Worm (Caenorhabditis elegans): Measurements from ENCODE around the gene Y62H9A.13.

Y62H9A.13 gene

ce11 chrX:11937343-11937935 lies 20.6 kb downstream of the Y62H9A.13 start (continued):
- TF ChIP-seq pros-1 (tag; optimal IDR thresholded peaks at IDR 0.05), result peak; percentile 97
- peak; percentile 73 for TF ChIP-seq hlh-30 (tag; optimal IDR thresholded peaks at IDR 0.05; ENCODE audit: insufficient read depth)
- peak; percentile 86 for TF ChIP-seq ceh-34 (tag; optimal IDR thresholded peaks at IDR 0.05)
- peak; percentile 73 for TF ChIP-seq madf-2 (tag; optimal IDR thresholded peaks at IDR 0.05)
- TF ChIP-seq pax-1 (tag; optimal IDR thresholded peaks at IDR 0.05), result peak; percentile 92
- no peak for TF ChIP-seq ceh-45 (GFP tag; IDR thresholded peaks at IDR 0.05)
- peak; percentile 57 for TF ChIP-seq fkh-6 (tag; optimal IDR thresholded peaks at IDR 0.05)
- TF ChIP-seq unc-42 (tag; optimal IDR thresholded peaks at IDR 0.05), result peak; percentile 90
- TF ChIP-seq hlh-6 (tag; optimal IDR thresholded peaks at IDR 0.05), result peak; percentile 56
- TF ChIP-seq ceh-19 (GFP tag; optimal IDR thresholded peaks at IDR 0.05), result peak; percentile 53
- TF ChIP-seq ceh-18 (tag; optimal IDR thresholded peaks at IDR 0.05), result peak; percentile 96
- TF ChIP-seq dmd-4 (tag; optimal IDR thresholded peaks at IDR 0.05; ENCODE audit: borderline replicate concordance), result peak; percentile 31
- TF ChIP-seq lim-6 (tag; optimal IDR thresholded peaks at IDR 0.05), result peak; percentile 58
- TF ChIP-seq che-1 (tag; optimal IDR thresholded peaks at IDR 0.05), result peak; percentile 41
- no peak for TF ChIP-seq lin-11 (tag; optimal IDR thresholded peaks at IDR 0.05)
- peak; percentile 89 for TF ChIP-seq tbx-2 (tag; optimal IDR thresholded peaks at IDR 0.05)
- peak; percentile 66 for TF ChIP-seq gmeb-2 (tag; optimal IDR thresholded peaks at IDR 0.05)
- TF ChIP-seq unc-55 (GFP tag; optimal IDR thresholded peaks at IDR 0.05), result no peak
- peak; percentile 87 for TF ChIP-seq syd-9 (tag; optimal IDR thresholded peaks at IDR 0.05)
- peak; percentile 1 for TF ChIP-seq T23F11.4 (GFP tag; optimal IDR thresholded peaks at IDR 0.05)
- TF ChIP-seq ref-2 (tag; optimal IDR thresholded peaks at IDR 0.05), result peak; percentile 81
- TF ChIP-seq ceh-48 (tag; optimal IDR thresholded peaks at IDR 0.05), result peak; percentile 79
- TF ChIP-seq F13H6.1 (tag; optimal IDR thresholded peaks at IDR 0.05), result peak; percentile 70
- TF ChIP-seq nhr-232 (tag; optimal IDR thresholded peaks at IDR 0.05), result no peak
- TF ChIP-seq K09A11.1 (tag; optimal IDR thresholded peaks at IDR 0.05; ENCODE audit: insufficient read depth), result peak; percentile 87
- TF ChIP-seq K02D7.2 (tag; optimal IDR thresholded peaks at IDR 0.05), result no peak
- no peak for TF ChIP-seq ceh-9 (tag; optimal IDR thresholded peaks at IDR 0.05)
- no peak for TF ChIP-seq hlh-13 (GFP tag; optimal IDR thresholded peaks at IDR 0.05)
- no peak for TF ChIP-seq odd-2 (tag; optimal IDR thresholded peaks at IDR 0.05)

- TF ChIP-seq ets-4 (tag; optimal IDR thresholded peaks at IDR 0.05) (no peak), hlh-13 (GFP tag; optimal IDR thresholded peaks at IDR 0.05) (no peak), pha-4 (tag; optimal IDR thresholded peaks at IDR 0.05) (no peak), dve-1 (tag; optimal IDR thresholded peaks at IDR 0.05) (no peak), ceh-2 (tag; optimal IDR thresholded peaks at IDR 0.05) (no peak), ceh-24 (tag; optimal IDR thresholded peaks at IDR 0.05) (no peak), K02D7.2 (tag; optimal IDR thresholded peaks at IDR 0.05) (no peak), unc-55 (GFP tag; optimal IDR thresholded peaks at IDR 0.05) (no peak), che-1 (tag; optimal IDR thresholded peaks at IDR 0.05) (no peak), unc-3 (GFP tag; conservative IDR thresholded peaks at IDR 0.05) (no peak), unc-3 (tag; optimal IDR thresholded peaks at IDR 0.05) (no peak)
These were observed 22.0 kb downstream of the Y62H9A.13 start, which contains the start of gene F55G7.5 for ce11 chrX:11938826-11939225. TSS of gene F55G7.5 (minus strand) at chrX:11938926.

DNA sequence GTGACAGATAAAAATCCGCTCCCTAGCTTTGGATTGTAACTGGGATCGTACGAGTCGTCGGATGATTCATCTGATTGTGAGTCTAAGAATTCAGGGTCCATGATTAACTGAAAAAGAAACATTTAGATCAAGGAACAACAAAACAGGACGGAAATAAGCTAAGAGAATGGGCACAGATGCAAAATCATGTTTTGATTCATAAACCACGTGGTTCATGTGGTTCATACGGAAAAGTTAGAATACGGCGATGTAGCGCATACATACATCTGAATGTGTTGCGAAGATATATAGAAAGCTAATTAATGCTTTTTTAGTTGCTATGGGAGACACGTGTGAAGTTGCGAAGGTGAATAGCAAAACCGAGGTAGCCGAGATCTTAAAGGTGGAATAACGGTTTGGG lies 25.1 kb downstream of the Y62H9A.13 start, which contains the start of gene F55G7.3:
Gene F55G7.3 (minus strand): TSS at position 101 of the 400 bp plus-strand sequence.
- TF ChIP-seq nfya-1 (tag; optimal IDR thresholded peaks at IDR 0.05) (no peak), ceh-14 (tag; optimal IDR thresholded peaks at IDR 0.05) (no peak), elt-4 (tag; optimal IDR thresholded peaks at IDR 0.05) (no peak), fkh-10 (GFP tag; optimal IDR thresholded peaks at IDR 0.05) (no peak), hlh-30 (tag; optimal IDR thresholded peaks at IDR 0.05; ENCODE audit: insufficient read depth) (no peak), che-1 (tag; optimal IDR thresholded peaks at IDR 0.05) (no peak), pax-1 (tag; optimal IDR thresholded peaks at IDR 0.05) (no peak), ets-4 (tag; optimal IDR thresholded peaks at IDR 0.05) (no peak), unc-3 (GFP tag; conservative IDR thresholded peaks at IDR 0.05) (no peak), unc-3 (tag; optimal IDR thresholded peaks at IDR 0.05) (no peak), ceh-18 (tag; optimal IDR thresholded peaks at IDR 0.05) (no peak), ceh-9 (tag; optimal IDR thresholded peaks at IDR 0.05) (no peak), eyg-1 (tag; optimal IDR thresholded peaks at IDR 0.05) (no peak), sdc-2 (tag; optimal IDR thresholded peaks at IDR 0.05) (no peak), T23F11.4 (GFP tag; optimal IDR thresholded peaks at IDR 0.05) (no peak)

Measured in whole organism, late embryonic.